Worm (Caenorhabditis elegans) whole organism, early embryonic: ENCODE measurements around the gene T01H3.3.

Experiments used
- aly-1 ChIP-seq: sonication (generic microtip); optimal IDR thresholded peaks from 2 replicates; lab custom pipeline; 2016; ENCODE audit warnings: missing genetic modification characterization, missing compliant biosample characterization
- ama-1 ChIP-seq: fragments of 150-350 bp; optimal IDR thresholded peaks from 2 replicates; lab custom pipeline; 2014
- ceh-13 ChIP-seq: fragments of 200-800 bp; sonication (Bioruptor generic); optimal IDR thresholded peaks from 2 replicates; lab custom pipeline; 2018; ENCODE audit warnings: mild to moderate bottlenecking, missing genetic modification characterization, missing compliant biosample characterization
- hnd-1 ChIP-seq: sonication (generic microtip); optimal IDR thresholded peaks from 2 replicates; lab custom pipeline; 2016; ENCODE audit warnings: missing genetic modification characterization, missing compliant biosample characterization
- sea-1 ChIP-seq: fragments of 200-800 bp; sonication (Bioruptor generic); conservative IDR thresholded peaks from 2 replicates; pipeline ENCODE4 v1.3.6; 2022; ENCODE audit warnings: missing genetic modification characterization, missing compliant biosample characterization
- tra-4 ChIP-seq: sonication (generic microtip); optimal IDR thresholded peaks from 2 replicates; lab custom pipeline; 2017; ENCODE audit warnings: missing genetic modification characterization, missing compliant biosample characterization

DNA sequence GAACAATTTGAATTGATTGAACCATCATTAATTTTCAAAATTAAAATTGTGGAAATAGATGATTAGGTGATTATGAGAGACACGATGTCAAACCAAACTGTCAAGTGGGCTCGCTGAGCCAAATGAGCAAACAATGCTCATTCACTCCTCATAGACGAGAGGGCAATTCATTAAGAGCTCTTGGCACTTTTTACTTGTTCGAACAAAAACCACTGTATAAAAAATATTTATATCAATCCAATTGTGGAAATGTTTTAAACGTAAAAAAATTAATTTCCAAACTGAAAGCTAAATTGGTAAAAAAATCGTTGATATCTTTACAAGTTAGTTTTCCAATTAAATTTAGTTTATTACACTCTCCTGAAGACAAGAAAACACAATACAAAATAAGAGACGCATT, 24.0 kb downstream of the T01H3.3 start, which contains the start of gene acr-7:
- TF ChIP-seq tra-4 (tag; lab: Kevin White, UChicago): no peak
- no peak for TF ChIP-seq aly-1
- no peak for TF ChIP-seq ceh-13
- no peak for TF ChIP-seq ama-1 (lab: Kevin White, UChicago)
- no peak for TF ChIP-seq hnd-1
- TF ChIP-seq sea-1 (GFP tag; lab: Robert Waterston, UW): no peak
